Worm (Caenorhabditis elegans) whole organism, midembryonic: ENCODE measurements around the gene klp-3.

Experiments used
- T22C8.4 ChIP-seq: fragments of 200-800 bp; sonication (Bioruptor generic); IDR thresholded peaks from 2 replicates; pipeline ENCODE4 v1.3.6; 2022; ENCODE audit warnings: missing genetic modification characterization, missing compliant biosample characterization
- tab-1 ChIP-seq: fragments of 200-800 bp; sonication (Bioruptor generic); IDR thresholded peaks from 2 replicates; pipeline ENCODE4 v1.3.6; 2022; ENCODE audit warnings: missing genetic modification characterization, missing compliant biosample characterization
- ztf-23 ChIP-seq: fragments of 200-800 bp; sonication (Bioruptor generic); IDR thresholded peaks from 2 replicates; pipeline ENCODE4 v1.3.6; 2022; ENCODE audit warnings: missing genetic modification reagents, missing genetic modification characterization, missing compliant biosample characterization

ce11 chrII:7880373-7880862 lies 38.3 kb downstream of the klp-3 start, which contains the start of gene perm-1:
- no peak for TF ChIP-seq ztf-23 (GFP tag; lab: Robert Waterston, UW)
- TF ChIP-seq T22C8.4 (GFP tag; lab: Robert Waterston, UW), result no peak
- TF ChIP-seq tab-1 (GFP tag; lab: Robert Waterston, UW), result no peak
